Worm (Caenorhabditis elegans): ENCODE results near the gene F09B9.5.

Gene F09B9.5

DNA sequence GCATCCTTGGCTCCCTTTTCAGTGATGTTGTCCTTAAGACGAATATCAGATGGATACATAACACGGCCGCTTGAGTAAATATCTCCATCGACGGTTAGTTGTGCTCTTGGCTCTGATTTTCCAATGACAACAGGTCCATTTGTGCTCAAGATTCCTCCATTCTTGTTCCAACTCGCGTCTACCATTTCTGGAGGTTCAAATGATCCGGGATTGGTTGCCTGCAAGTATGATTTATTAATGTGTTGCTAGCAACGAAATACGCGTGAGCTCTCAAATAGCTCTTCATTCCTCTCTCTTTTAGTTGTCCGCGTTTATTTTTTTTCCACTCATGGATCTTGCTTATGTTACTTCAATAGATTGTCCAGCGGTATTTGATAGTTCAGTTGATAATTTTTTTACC, 29.1 kb downstream of the F09B9.5 start, which contains the start of gene arrd-28:
arrd-28 (plus strand) TSS at position 301 of the 400 bp plus-strand sequence.
- TF ChIP-seq ztf-29 (GFP tag; IDR thresholded peaks at IDR 0.05) (no peak), flt-1 (GFP tag; IDR thresholded peaks at IDR 0.05) (no peak), cog-1 (tag; optimal IDR thresholded peaks at IDR 0.05) (no peak), T22C8.4 (GFP tag; IDR thresholded peaks at IDR 0.05) (no peak), ztf-23 (GFP tag; IDR thresholded peaks at IDR 0.05) (no peak), med-1 (GFP tag; optimal IDR thresholded peaks at IDR 0.05; ENCODE audit: insufficient read depth) (no peak), klf-2 (GFP tag; conservative IDR thresholded peaks at IDR 0.05) (no peak), ref-1 (GFP tag; conservative IDR thresholded peaks at IDR 0.05) (no peak), tab-1 (GFP tag; IDR thresholded peaks at IDR 0.05) (no peak)

DNA sequence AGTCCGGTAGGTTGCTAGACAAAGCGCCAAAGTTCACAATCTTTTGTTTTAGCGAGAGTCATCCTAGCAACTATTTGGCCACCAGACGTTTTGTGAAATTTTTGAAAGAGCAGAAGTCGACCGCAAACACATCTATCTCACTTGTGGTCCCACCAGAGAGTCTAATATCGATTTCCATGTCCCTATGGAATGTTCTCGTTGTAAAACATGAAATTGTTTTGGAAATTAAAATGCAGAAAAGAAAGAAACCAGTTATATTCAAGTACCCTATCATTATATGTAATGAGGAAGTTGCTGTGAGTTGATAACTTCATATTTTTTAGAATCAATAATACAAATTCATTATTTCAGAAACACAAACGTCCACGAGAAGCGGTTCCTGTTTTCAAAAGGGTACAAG, 30.1 kb downstream of the F09B9.5 start:
- TF ChIP-seq klf-2 (GFP tag; conservative IDR thresholded peaks at IDR 0.05) (no peak), ztf-29 (GFP tag; IDR thresholded peaks at IDR 0.05) (no peak), cog-1 (tag; optimal IDR thresholded peaks at IDR 0.05) (no peak), med-1 (GFP tag; optimal IDR thresholded peaks at IDR 0.05; ENCODE audit: insufficient read depth) (no peak), ref-1 (GFP tag; conservative IDR thresholded peaks at IDR 0.05) (no peak), tab-1 (GFP tag; IDR thresholded peaks at IDR 0.05) (no peak), flt-1 (GFP tag; IDR thresholded peaks at IDR 0.05) (no peak), ztf-23 (GFP tag; IDR thresholded peaks at IDR 0.05) (no peak), T22C8.4 (GFP tag; IDR thresholded peaks at IDR 0.05) (no peak)

- TF ChIP-seq flt-1 (GFP tag; IDR thresholded peaks at IDR 0.05) (peak; percentile 80), ztf-23 (GFP tag; IDR thresholded peaks at IDR 0.05) (0 out of 2 replicates have a peak, but pooled peaks have one; percentile 57), cog-1 (tag; optimal IDR thresholded peaks at IDR 0.05) (peak; percentile 79), ref-1 (GFP tag; conservative IDR thresholded peaks at IDR 0.05) (no peak)
These were observed 33.9 kb downstream of the F09B9.5 start for ce11 chrX:10188493-10188895.

DNA sequence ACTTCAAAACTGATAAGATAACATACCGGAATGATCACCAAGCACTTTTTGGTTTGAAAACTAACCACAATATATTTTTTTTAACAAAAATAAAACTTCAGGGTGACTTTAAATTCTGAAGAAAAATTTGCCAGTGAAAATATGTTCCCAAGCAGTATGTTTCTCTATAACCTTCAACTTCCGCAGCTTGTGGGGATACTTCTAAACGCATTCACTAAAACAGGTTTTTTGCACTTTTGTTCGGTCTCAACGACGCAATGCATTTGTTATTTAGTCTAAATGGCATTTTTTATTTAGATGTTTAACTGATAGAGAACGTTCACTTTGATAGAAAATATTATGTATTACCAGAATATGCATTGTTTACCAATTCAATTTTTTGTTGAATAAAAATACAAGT, 34.6 kb downstream of the F09B9.5 start:
- TF ChIP-seq klf-2 (GFP tag; conservative IDR thresholded peaks at IDR 0.05), result no peak
- no peak for TF ChIP-seq ztf-23 (GFP tag; IDR thresholded peaks at IDR 0.05)

DNA sequence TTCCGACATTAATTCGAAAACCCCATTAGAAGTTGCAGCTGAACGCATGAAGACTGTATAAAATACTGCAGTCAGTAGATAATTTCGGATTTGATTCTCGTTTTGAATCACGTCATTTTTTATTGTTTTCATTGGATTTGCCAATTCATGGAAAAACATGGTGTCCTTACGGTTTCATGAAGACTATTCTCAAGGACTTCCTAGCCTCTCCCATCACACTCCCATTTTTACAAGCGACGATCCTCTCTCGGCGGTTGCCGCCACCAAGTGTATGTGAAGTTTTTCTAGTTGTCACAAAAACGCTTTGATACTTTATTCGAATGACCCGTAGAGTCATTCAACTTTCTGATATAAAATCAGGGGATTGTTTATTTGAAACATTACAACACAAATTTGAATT, 35.2 kb downstream of the F09B9.5 start:
- TF ChIP-seq tab-1 (GFP tag; IDR thresholded peaks at IDR 0.05) (no peak), klf-2 (GFP tag; conservative IDR thresholded peaks at IDR 0.05) (0 out of 2 replicates have a peak, but pooled peaks have one; percentile 12), ztf-23 (GFP tag; IDR thresholded peaks at IDR 0.05) (no peak)

ce11 chrX:10194327-10195096, 39.9 kb downstream of the F09B9.5 start, which contains the start of gene myrf-2:
TSS of gene myrf-2 (minus strand) at chrX:10194377.
- TF ChIP-seq med-1 (GFP tag; optimal IDR thresholded peaks at IDR 0.05; ENCODE audit: insufficient read depth) (no peak), cog-1 (tag; optimal IDR thresholded peaks at IDR 0.05) (no peak), ref-1 (GFP tag; conservative IDR thresholded peaks at IDR 0.05) (no peak), T22C8.4 (GFP tag; IDR thresholded peaks at IDR 0.05) (no peak), ztf-23 (GFP tag; IDR thresholded peaks at IDR 0.05) (no peak), ztf-29 (GFP tag; IDR thresholded peaks at IDR 0.05) (no peak)

DNA sequence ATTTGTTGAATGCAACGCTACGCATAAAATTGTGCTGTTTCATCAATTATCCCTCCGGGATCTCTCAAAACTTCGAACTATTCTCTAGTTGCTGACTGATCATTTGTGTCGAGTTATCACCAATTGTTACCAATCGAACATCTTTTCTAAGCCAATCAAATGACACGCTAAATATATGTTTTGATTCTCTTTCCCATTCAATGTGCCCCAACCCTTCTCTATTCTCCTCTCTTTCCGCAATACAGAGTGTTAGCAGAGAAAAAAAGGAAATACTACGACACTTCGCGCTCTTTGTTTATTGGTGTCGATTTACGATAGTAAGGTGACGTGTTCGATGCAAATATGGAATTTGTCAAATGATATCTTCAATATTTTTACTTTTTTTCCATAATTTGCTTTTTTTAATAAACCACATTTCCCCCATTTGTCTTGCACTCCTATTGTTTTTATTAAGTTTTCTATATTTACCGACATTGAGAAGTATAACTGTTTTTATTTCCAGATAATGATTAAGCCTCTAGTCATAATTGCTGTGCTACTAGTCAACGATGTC, 42.7 kb downstream of the F09B9.5 start, which contains the start of gene nucb-1:
nucb-1 (plus strand) TSS at position 503 of the 553 bp plus-strand sequence.
- TF ChIP-seq ztf-23 (GFP tag; IDR thresholded peaks at IDR 0.05) (0 out of 2 replicates have a peak, but pooled peaks have one; percentile 23), med-1 (GFP tag; optimal IDR thresholded peaks at IDR 0.05; ENCODE audit: insufficient read depth) (no peak), cog-1 (tag; optimal IDR thresholded peaks at IDR 0.05) (peak; percentile 68)

DNA sequence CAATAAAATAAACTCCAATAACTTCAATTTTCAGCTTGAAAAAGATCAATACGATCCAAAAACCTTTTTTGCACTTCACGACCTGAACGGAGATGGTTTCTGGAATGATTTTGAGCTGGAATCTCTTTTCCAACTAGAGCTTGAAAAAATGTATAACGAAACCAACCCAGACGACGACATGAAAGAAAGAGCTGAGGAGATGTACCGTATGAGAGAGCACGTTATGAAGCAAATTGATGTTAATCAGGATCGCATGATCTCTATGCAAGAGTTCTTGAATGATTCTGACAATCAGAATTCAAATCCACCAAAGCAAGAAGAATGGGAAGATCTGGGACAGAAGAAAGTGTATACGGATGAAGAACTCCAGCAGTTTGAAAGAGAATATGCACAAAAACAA, 44.6 kb downstream of the F09B9.5 start:
- TF ChIP-seq T22C8.4 (GFP tag; IDR thresholded peaks at IDR 0.05), result no peak
- no peak for TF ChIP-seq ztf-23 (GFP tag; IDR thresholded peaks at IDR 0.05)
- no peak for TF ChIP-seq ztf-29 (GFP tag; IDR thresholded peaks at IDR 0.05)
- no peak for TF ChIP-seq tab-1 (GFP tag; IDR thresholded peaks at IDR 0.05)
- no peak for TF ChIP-seq flt-1 (GFP tag; IDR thresholded peaks at IDR 0.05)
- no peak for TF ChIP-seq med-1 (GFP tag; optimal IDR thresholded peaks at IDR 0.05; ENCODE audit: insufficient read depth)
- no peak for TF ChIP-seq ref-1 (GFP tag; conservative IDR thresholded peaks at IDR 0.05)
- TF ChIP-seq cog-1 (tag; optimal IDR thresholded peaks at IDR 0.05), result no peak
- no peak for TF ChIP-seq klf-2 (GFP tag; conservative IDR thresholded peaks at IDR 0.05)

ce11 chrX:10203501-10203900, 48.9 kb downstream of the F09B9.5 start:
- no peak for TF ChIP-seq ztf-29 (GFP tag; IDR thresholded peaks at IDR 0.05)
- no peak for TF ChIP-seq klf-2 (GFP tag; conservative IDR thresholded peaks at IDR 0.05)
- TF ChIP-seq ztf-23 (GFP tag; IDR thresholded peaks at IDR 0.05), result no peak

DNA sequence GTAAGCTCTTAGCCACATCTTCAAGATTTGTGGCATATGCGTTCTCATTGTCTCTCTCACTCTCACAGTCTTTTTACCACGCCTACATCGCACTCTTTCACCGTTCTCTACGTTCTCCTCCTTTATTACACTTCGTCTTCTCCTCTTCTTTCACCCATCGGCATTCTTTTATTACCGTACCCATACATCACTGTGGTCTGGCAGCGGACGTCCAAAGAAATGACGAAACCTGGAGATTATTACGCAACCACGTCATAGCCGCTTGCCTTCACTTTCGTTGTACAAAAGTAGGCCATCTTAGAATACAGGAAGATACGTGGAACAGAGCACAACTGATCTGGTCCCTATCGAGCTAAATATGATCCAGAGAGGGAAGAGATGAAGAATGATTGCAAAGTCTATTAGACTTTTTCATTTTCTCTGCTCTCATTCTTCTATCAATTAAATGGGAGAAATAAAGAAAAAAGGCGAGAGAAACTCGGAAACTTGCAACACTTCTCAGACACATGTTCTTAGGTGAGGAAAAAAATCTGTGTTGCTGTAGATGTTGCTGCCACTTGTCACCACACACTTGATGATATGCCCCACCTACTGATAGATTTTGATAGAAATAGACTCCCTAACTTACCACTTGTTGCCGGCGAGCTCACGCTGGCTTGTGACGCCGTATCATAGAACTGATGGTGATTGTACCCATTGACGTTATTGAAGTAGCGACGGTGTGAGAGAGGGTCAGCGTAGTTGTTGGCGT, 49.9 kb downstream of the F09B9.5 start:
- TF ChIP-seq med-1 (GFP tag; optimal IDR thresholded peaks at IDR 0.05; ENCODE audit: insufficient read depth) (no peak), cog-1 (tag; optimal IDR thresholded peaks at IDR 0.05) (peak; percentile 55), ztf-29 (GFP tag; IDR thresholded peaks at IDR 0.05) (no peak), ref-1 (GFP tag; conservative IDR thresholded peaks at IDR 0.05) (no peak), tab-1 (GFP tag; IDR thresholded peaks at IDR 0.05) (no peak), T22C8.4 (GFP tag; IDR thresholded peaks at IDR 0.05) (no peak), flt-1 (GFP tag; IDR thresholded peaks at IDR 0.05) (peak; percentile 62; the same call in 1 of the 2 replicates)

Data from whole organism, midembryonic.